Worm (Caenorhabditis elegans) whole organism, L3 larva: ENCODE measurements around the gene srh-76.

Source experiments
- ceh-16 ChIP-seq: sonication (generic microtip); optimal IDR thresholded peaks from 2 replicates; lab custom pipeline; 2017; ENCODE audit warnings: missing biosample characterization, missing genetic modification characterization
- elt-2 ChIP-seq: sonication (generic microtip); optimal IDR thresholded peaks from 2 replicates; lab custom pipeline; 2016; ENCODE audit warnings: missing genetic modification reagents, mild to moderate bottlenecking, missing genetic modification characterization, missing compliant biosample characterization
- eor-1 ChIP-seq, 2 experiments: fragments of 150-350 bp; optimal IDR thresholded peaks; 2 replicates each; lab custom pipeline; 2014 to 2018; ENCODE audit warnings: missing biosample characterization in 2 of 2, missing genetic modification characterization in 2 of 2
- fkh-10 ChIP-seq: sonication (generic microtip); optimal IDR thresholded peaks from 2 replicates; lab custom pipeline; 2017; ENCODE audit warnings: missing biosample characterization, missing genetic modification reagents, missing genetic modification characterization
- nhr-237 ChIP-seq: fragments of 150-350 bp; optimal IDR thresholded peaks from 2 replicates; lab custom pipeline; 2014; ENCODE audit warnings: missing biosample characterization, missing genetic modification characterization
- nhr-77 ChIP-seq: fragments of 150-350 bp; optimal IDR thresholded peaks from 2 replicates; lab custom pipeline; 2014; ENCODE audit warnings: missing biosample characterization, missing genetic modification characterization
- pqm-1 ChIP-seq: fragments of 150-350 bp; optimal IDR thresholded peaks from 2 replicates; lab custom pipeline; 2017; ENCODE audit warnings: missing biosample characterization, missing genetic modification characterization, inconsistent platforms
- ztf-4 ChIP-seq: fragments of 150-350 bp; optimal IDR thresholded peaks from 2 replicates; lab custom pipeline; 2014; ENCODE audit warnings: missing biosample characterization, missing genetic modification characterization

ce11 chrV:5865085-5865484, 31.5 kb downstream of the srh-76 start, which contains the start of gene F26F12.5:
- no peak for TF ChIP-seq pqm-1 (tag; lab: Kevin White, UChicago)
- TF ChIP-seq ceh-16, result no peak
- no peak for TF ChIP-seq nhr-237 (tag; lab: Kevin White, UChicago)
- no peak for TF ChIP-seq elt-2 (tag; lab: Kevin White, UChicago)
- no peak for TF ChIP-seq ztf-4 (tag; lab: Kevin White, UChicago)
- TF ChIP-seq nhr-77, result no peak
- no peak for TF ChIP-seq eor-1 (tag; optimal IDR thresholded peaks at IDR 0.05; lab: Kevin White, UChicago)
- TF ChIP-seq fkh-10 (GFP tag; lab: Kevin White, UChicago), result no peak
